Worm (Caenorhabditis elegans) whole organism, L4 larva: ENCODE data around the gene srz-11.

Experiments
- D1046.2 ChIP-seq: fragments of 200-800 bp; sonication (Bioruptor generic); IDR thresholded peaks from 2 replicates; pipeline ENCODE4 v1.3.6; 2022; ENCODE audit warnings: missing genetic modification characterization, missing compliant biosample characterization
- F10B5.3 ChIP-seq: sonication (generic microtip); optimal IDR thresholded peaks from 2 replicates; lab custom pipeline; 2016; ENCODE audit warnings: mild to moderate bottlenecking, missing genetic modification characterization, missing compliant biosample characterization
- F26F4.8 ChIP-seq: fragments of 200-800 bp; sonication (Bioruptor generic); conservative IDR thresholded peaks from 2 replicates; pipeline ENCODE4 v1.3.6; 2022; ENCODE audit warnings: missing genetic modification characterization, missing compliant biosample characterization
- F37D6.2 ChIP-seq: sonication (generic microtip); optimal IDR thresholded peaks from 2 replicates; lab custom pipeline; 2016; ENCODE audit warnings: mild to moderate bottlenecking, missing genetic modification characterization, missing compliant biosample characterization
- F49E8.2 ChIP-seq: sonication (generic microtip); optimal IDR thresholded peaks from 2 replicates; lab custom pipeline; 2016; ENCODE audit warnings: missing compliant biosample characterization, mild to moderate bottlenecking, missing genetic modification characterization, borderline replicate concordance
- Y105C5A.15 ChIP-seq: fragments of 200-800 bp; sonication (Bioruptor generic); IDR thresholded peaks from 2 replicates; pipeline ENCODE4 v1.3.6; 2022; ENCODE audit warnings: missing genetic modification characterization, missing compliant biosample characterization
- Y48G9A.11 ChIP-seq: fragments of 200-800 bp; sonication (Bioruptor generic); IDR thresholded peaks from 2 replicates; pipeline ENCODE4 v1.3.6; 2022; ENCODE audit warnings: missing genetic modification reagents, missing genetic modification characterization, missing compliant biosample characterization
- ama-1 ChIP-seq: fragments of 150-350 bp; optimal IDR thresholded peaks from 2 replicates; lab custom pipeline; 2014; ENCODE audit warnings: inconsistent platforms, mixed read lengths
- arid-1 ChIP-seq: fragments of 200-800 bp; sonication (Bioruptor generic); conservative IDR thresholded peaks from 2 replicates; pipeline ENCODE4 v1.3.6; 2022; ENCODE audit warnings: missing genetic modification reagents, missing genetic modification characterization, missing compliant biosample characterization
- ceh-20 ChIP-seq: fragments of 200-800 bp; sonication (Bioruptor generic); IDR thresholded peaks from 2 replicates; pipeline ENCODE4 v1.3.6; 2022; ENCODE audit warnings: missing genetic modification reagents, missing genetic modification characterization, missing compliant biosample characterization
- ceh-28 ChIP-seq: fragments of 150-350 bp; optimal IDR thresholded peaks from 2 replicates; lab custom pipeline; 2014; ENCODE audit warnings: missing biosample characterization, missing genetic modification reagents, missing genetic modification characterization
- ceh-32 ChIP-seq: sonication (generic microtip); optimal IDR thresholded peaks from 2 replicates; lab custom pipeline; 2016; ENCODE audit warnings: mild to moderate bottlenecking, missing genetic modification characterization, missing compliant biosample characterization; ENCODE audit not compliant: poor library complexity
- ceh-44 ChIP-seq: fragments of 200-800 bp; sonication (Bioruptor generic); IDR thresholded peaks from 2 replicates; pipeline ENCODE4 v1.3.6; 2022; ENCODE audit warnings: missing genetic modification reagents, missing genetic modification characterization, missing compliant biosample characterization
- ceh-62 ChIP-seq: sonication (generic microtip); optimal IDR thresholded peaks from 2 replicates; lab custom pipeline; 2017; ENCODE audit warnings: missing biosample characterization, missing genetic modification characterization
- daf-12 ChIP-seq: fragments of 150-350 bp; optimal IDR thresholded peaks from 2 replicates; lab custom pipeline; 2014; ENCODE audit warnings: missing biosample characterization, missing genetic modification reagents, missing genetic modification characterization
- dmd-8 ChIP-seq: fragments of 200-800 bp; sonication (Bioruptor generic); IDR thresholded peaks from 2 replicates; pipeline ENCODE4 v1.3.6; 2022; ENCODE audit warnings: missing genetic modification characterization, missing compliant biosample characterization
- duxl-1 ChIP-seq: sonication (generic microtip); optimal IDR thresholded peaks from 2 replicates; lab custom pipeline; 2016; ENCODE audit warnings: mild to moderate bottlenecking, missing genetic modification characterization, moderate library complexity, missing compliant biosample characterization; ENCODE audit not compliant: poor library complexity
- hif-1 ChIP-seq, 2 experiments: sonication (generic microtip); optimal IDR thresholded peaks; 2 replicates each; lab custom pipeline; 2016 to 2017; ENCODE audit warnings: missing compliant biosample characterization in 2 of 2, missing genetic modification characterization in 2 of 2, missing genetic modification reagents in 2 of 2, missing genotype in 2 of 2, mild to moderate bottlenecking in 1 of 2
- hlh-30 ChIP-seq: sonication (generic microtip); optimal IDR thresholded peaks from 2 replicates; lab custom pipeline; 2017; ENCODE audit warnings: antibody characterized with exemption, mild to moderate bottlenecking, missing genetic modification characterization, missing compliant biosample characterization; ENCODE audit not compliant: insufficient read depth
- lim-7 ChIP-seq: fragments of 200-800 bp; sonication (Bioruptor generic); IDR thresholded peaks from 2 replicates; pipeline ENCODE4 v1.3.6; 2022; ENCODE audit warnings: missing genetic modification characterization, missing compliant biosample characterization
- lin-15B ChIP-seq: fragments of 150-350 bp; sonication (generic microtip); optimal IDR thresholded peaks from 3 replicates; lab custom pipeline; 2014; ENCODE audit warnings: missing biosample characterization, missing genetic modification characterization
- lin-38 ChIP-seq: fragments of 200-800 bp; sonication (Bioruptor generic); IDR thresholded peaks from 2 replicates; pipeline ENCODE4 v1.3.6; 2022; ENCODE audit warnings: missing genetic modification reagents, missing genetic modification characterization, missing compliant biosample characterization
- lsy-2 ChIP-seq, 2 experiments: fragments of 150-350 bp in 1 of 2; sonication (generic microtip) in 1 of 2; optimal IDR thresholded peaks; 2 replicates each; lab custom pipeline; 2014 to 2017; ENCODE audit warnings: missing biosample characterization in 2 of 2, missing genetic modification characterization in 2 of 2
- mep-1 ChIP-seq: fragments of 150-350 bp; sonication (generic microtip); optimal IDR thresholded peaks from 3 replicates; lab custom pipeline; 2014; ENCODE audit warnings: missing biosample characterization, missing genetic modification characterization
- nhr-10 ChIP-seq: fragments of 150-350 bp; optimal IDR thresholded peaks from 2 replicates; lab custom pipeline; 2014; ENCODE audit warnings: missing biosample characterization, missing genetic modification characterization
- nhr-102 ChIP-seq: sonication (generic microtip); optimal IDR thresholded peaks from 2 replicates; lab custom pipeline; 2016; ENCODE audit warnings: mild to moderate bottlenecking, missing genetic modification characterization, moderate library complexity, missing compliant biosample characterization
- nhr-237 ChIP-seq: sonication (generic microtip); optimal IDR thresholded peaks from 2 replicates; lab custom pipeline; 2017; ENCODE audit warnings: missing biosample characterization, missing genetic modification characterization
- nhr-28 ChIP-seq: fragments of 150-350 bp; optimal IDR thresholded peaks from 2 replicates; lab custom pipeline; 2014; ENCODE audit warnings: missing biosample characterization, missing genetic modification characterization
- nhr-41 ChIP-seq: fragments of 200-800 bp; sonication (Bioruptor generic); IDR thresholded peaks from 2 replicates; pipeline ENCODE4 v1.3.6; 2022; ENCODE audit warnings: missing genetic modification reagents, missing genetic modification characterization, missing compliant biosample characterization
- nhr-42 ChIP-seq: fragments of 200-800 bp; sonication (Bioruptor generic); IDR thresholded peaks from 2 replicates; pipeline ENCODE4 v1.3.6; 2022; ENCODE audit warnings: missing genetic modification characterization, missing compliant biosample characterization
- nhr-48 ChIP-seq: sonication (generic microtip); optimal IDR thresholded peaks from 2 replicates; lab custom pipeline; 2016; ENCODE audit warnings: mild to moderate bottlenecking, missing genetic modification characterization, missing compliant biosample characterization
- nhr-6 ChIP-seq: fragments of 150-350 bp; optimal IDR thresholded peaks from 2 replicates; lab custom pipeline; 2014; ENCODE audit warnings: missing biosample characterization, missing genetic modification characterization
- nhr-77 ChIP-seq: fragments of 150-350 bp; optimal IDR thresholded peaks from 2 replicates; lab custom pipeline; 2014; ENCODE audit warnings: missing biosample characterization, missing genetic modification characterization
- pha-4 ChIP-seq, 2 experiments: fragments of 150-350 bp in 1 of 2; fragments of 200-800 bp in 1 of 2; sonication (Bioruptor generic) in 1 of 2; IDR thresholded peaks in 1 of 2; optimal IDR thresholded peaks in 1 of 2; 2 replicates each; pipeline versions ENCODE4 v1.3.6 to Lab custom; 2014 to 2022; ENCODE audit warnings: missing genetic modification characterization in 2 of 2, missing genetic modification reagents in 2 of 2, missing biosample characterization in 1 of 2, missing compliant biosample characterization in 1 of 2
- php-3 ChIP-seq: fragments of 200-800 bp; sonication (Bioruptor generic); IDR thresholded peaks from 2 replicates; pipeline ENCODE4 v1.3.6; 2022; ENCODE audit warnings: missing genetic modification reagents, missing genetic modification characterization, missing compliant biosample characterization
- pqm-1 ChIP-seq: sonication (generic microtip); optimal IDR thresholded peaks from 2 replicates; lab custom pipeline; 2017; ENCODE audit warnings: missing biosample characterization, missing genetic modification characterization
- saeg-2 ChIP-seq: fragments of 200-800 bp; sonication (Bioruptor generic); IDR thresholded peaks from 2 replicates; pipeline ENCODE4 v1.3.6; 2022; ENCODE audit warnings: missing genetic modification reagents, missing genetic modification characterization, missing compliant biosample characterization
- sdz-12 ChIP-seq: fragments of 200-800 bp; sonication (Bioruptor generic); optimal IDR thresholded peaks from 2 replicates; lab custom pipeline; 2018; ENCODE audit warnings: mild to moderate bottlenecking, missing genetic modification characterization, missing compliant biosample characterization
- skn-1 ChIP-seq: fragments of 150-350 bp; optimal IDR thresholded peaks from 2 replicates; lab custom pipeline; 2014; ENCODE audit warnings: missing biosample characterization, missing genetic modification characterization
- snpc-1.2 ChIP-seq: fragments of 200-800 bp; sonication (Bioruptor generic); IDR thresholded peaks from 2 replicates; pipeline ENCODE4 v1.3.6; 2022; ENCODE audit warnings: missing genetic modification reagents, missing genetic modification characterization, missing compliant biosample characterization
- snpc-4 ChIP-seq: fragments of 150-350 bp; optimal IDR thresholded peaks from 2 replicates; lab custom pipeline; 2014; ENCODE audit warnings: missing biosample characterization, missing genetic modification characterization
- spr-3 ChIP-seq: fragments of 200-800 bp; sonication (Bioruptor generic); optimal IDR thresholded peaks from 2 replicates; lab custom pipeline; 2018; ENCODE audit warnings: mild to moderate bottlenecking, missing genetic modification characterization, missing compliant biosample characterization
- tag-97 ChIP-seq: fragments of 200-800 bp; sonication (Bioruptor generic); IDR thresholded peaks from 2 replicates; pipeline ENCODE4 v1.3.6; 2022; ENCODE audit warnings: missing genetic modification characterization, missing compliant biosample characterization
- unc-130 ChIP-seq: sonication (generic microtip); optimal IDR thresholded peaks from 2 replicates; lab custom pipeline; 2016; ENCODE audit warnings: missing genetic modification reagents, missing genetic modification characterization, missing compliant biosample characterization
- unc-39 ChIP-seq: sonication (generic microtip); optimal IDR thresholded peaks from 2 replicates; lab custom pipeline; 2017; ENCODE audit warnings: missing biosample characterization, missing genetic modification characterization
- unc-62 ChIP-seq, 3 experiments: fragments of 150-350 bp in 1 of 3; sonication (generic microtip); optimal IDR thresholded peaks in 2 of 3; peaks in 1 of 3; 1 replicate in 1 of 3; 2 replicates in 2 of 3; lab custom pipeline; 2014 to 2017; ENCODE audit warnings: missing biosample characterization in 3 of 3, missing genetic modification characterization in 3 of 3, missing genetic modification reagents in 3 of 3, missing genotype in 1 of 3
- zag-1 ChIP-seq: fragments of 150-350 bp; optimal IDR thresholded peaks from 2 replicates; lab custom pipeline; 2014; ENCODE audit warnings: missing biosample characterization, missing genetic modification characterization
- zfp-2 ChIP-seq: sonication (generic microtip); optimal IDR thresholded peaks from 2 replicates; lab custom pipeline; 2016; ENCODE audit warnings: mild to moderate bottlenecking, missing genetic modification characterization, missing compliant biosample characterization
- zfp-3 ChIP-seq: fragments of 200-800 bp; sonication (Bioruptor generic); conservative IDR thresholded peaks from 2 replicates; pipeline ENCODE4 v1.3.6; 2022; ENCODE audit warnings: missing genetic modification reagents, missing genetic modification characterization, missing compliant biosample characterization
- zip-11 ChIP-seq: fragments of 200-800 bp; sonication (Bioruptor generic); IDR thresholded peaks from 2 replicates; pipeline ENCODE4 v1.3.6; 2022; ENCODE audit warnings: missing genetic modification characterization, missing compliant biosample characterization
- ztf-11 ChIP-seq: fragments of 150-350 bp; optimal IDR thresholded peaks from 2 replicates; lab custom pipeline; 2014; ENCODE audit warnings: missing biosample characterization, missing genetic modification characterization

srz-11 gene

ce11 chrV:15190903-15191302 lies 28.0 kb downstream of the srz-11 start, which contains the start of gene Y75B12B.11 (continued):
- peak; percentile 99 for TF ChIP-seq F26F4.8
- peak; percentile 92 for TF ChIP-seq nhr-41
- peak; percentile 66 for TF ChIP-seq zfp-2
- TF ChIP-seq mep-1 (tag; lab: Kevin White, UChicago) = peak; percentile 92
- peak; percentile 94 for TF ChIP-seq snpc-1.2 (GFP tag; lab: Robert Waterston, UW)
- TF ChIP-seq lim-7 = peak; percentile 98
- TF ChIP-seq spr-3 = peak; percentile 93
- TF ChIP-seq lsy-2 (tag; optimal IDR thresholded peaks at IDR 0.05; lab: Kevin White, UChicago) = peak in 1 of 2 experiments; percentile 79
- peak; percentile 78 for TF ChIP-seq hlh-30
- peak; percentile 91 for TF ChIP-seq Y48G9A.11 (GFP tag; lab: Robert Waterston, UW)
- TF ChIP-seq D1046.2 (GFP tag; lab: Robert Waterston, UW) = peak; percentile 96
- TF ChIP-seq dmd-8 (GFP tag; lab: Robert Waterston, UW) = peak; percentile 99
- TF ChIP-seq duxl-1 (tag; lab: Kevin White, UChicago) = peak; percentile 84
- TF ChIP-seq sdz-12 (GFP tag; lab: Kevin White, UChicago) = peak; percentile 91
- TF ChIP-seq arid-1 (GFP tag; lab: Robert Waterston, UW) = peak; percentile 97
- peak; percentile 96 for TF ChIP-seq lin-38
- peak; percentile 23 for TF ChIP-seq nhr-28 (tag; lab: Kevin White, UChicago)
- TF ChIP-seq daf-12 (tag; lab: Kevin White, UChicago) = no peak
- no peak for TF ChIP-seq snpc-4 (tag; lab: Kevin White, UChicago)
- peak; percentile 96 for TF ChIP-seq nhr-6 (tag; lab: Kevin White, UChicago)
- TF ChIP-seq F49E8.2 (tag; lab: Kevin White, UChicago) = peak; percentile 96
- peak; percentile 91 for TF ChIP-seq nhr-42
- peak; percentile 94 for TF ChIP-seq Y105C5A.15
- TF ChIP-seq saeg-2 = peak; percentile 92
- TF ChIP-seq skn-1 (tag; lab: Kevin White, UChicago) = no peak
- TF ChIP-seq nhr-102 (tag; lab: Kevin White, UChicago) = peak; percentile 93
- TF ChIP-seq hif-1 (tag; optimal IDR thresholded peaks at IDR 0.05; lab: Kevin White, UChicago) = peak; percentile 39 to 66
- TF ChIP-seq ceh-44 (GFP tag; lab: Robert Waterston, UW) = peak; percentile 95
- TF ChIP-seq lin-15B (tag; lab: Kevin White, UChicago) = peak; percentile 34
- TF ChIP-seq zip-11 (GFP tag; lab: Robert Waterston, UW) = peak; percentile 88
- peak; percentile 85 for TF ChIP-seq F10B5.3 (tag; lab: Kevin White, UChicago)
- TF ChIP-seq pha-4 (GFP tag; IDR thresholded peaks at IDR 0.05; lab: Robert Waterston, UW) = peak; percentile 97
- no peak for TF ChIP-seq pha-4 (tag; optimal IDR thresholded peaks at IDR 0.05; lab: Kevin White, UChicago)
- peak; percentile 39 for TF ChIP-seq nhr-10 (tag; lab: Kevin White, UChicago)
- TF ChIP-seq unc-130 (GFP tag; lab: Kevin White, UChicago) = peak; percentile 92
- peak; percentile 93 for TF ChIP-seq php-3 (GFP tag; lab: Robert Waterston, UW)
- no peak for TF ChIP-seq nhr-237 (tag; lab: Kevin White, UChicago)
- no peak for TF ChIP-seq ztf-11 (tag; lab: Kevin White, UChicago)
- TF ChIP-seq zag-1 = no peak
- TF ChIP-seq nhr-77 (tag; lab: Kevin White, UChicago) = peak; percentile 58
- peak; percentile 7 for TF ChIP-seq pqm-1 (tag; lab: Kevin White, UChicago)
- peak; percentile 82 for TF ChIP-seq ama-1 (lab: Kevin White, UChicago)
- no peak for TF ChIP-seq unc-62 (GFP tag; optimal IDR thresholded peaks at IDR 0.05 in 1 of 2; lab: Kevin White, UChicago)
- no peak for TF ChIP-seq unc-62 (tag; optimal IDR thresholded peaks at IDR 0.05; lab: Kevin White, UChicago)
- peak; percentile 72 for TF ChIP-seq F37D6.2 (tag; lab: Kevin White, UChicago)
- peak; percentile 65 for TF ChIP-seq ceh-32 (tag; lab: Kevin White, UChicago)
- peak; percentile 92 for TF ChIP-seq zfp-3 (GFP tag; lab: Robert Waterston, UW)
- no peak for TF ChIP-seq ceh-62
- no peak for TF ChIP-seq tag-97 (GFP tag; lab: Robert Waterston, UW)
- TF ChIP-seq unc-39 = no peak
- no peak for TF ChIP-seq ceh-28 (tag; lab: Kevin White, UChicago)
- peak; percentile 89 for TF ChIP-seq ceh-20 (GFP tag; lab: Robert Waterston, UW)
- peak; percentile 83 for TF ChIP-seq nhr-48 (tag; lab: Kevin White, UChicago)
